Worm (Caenorhabditis elegans): ENCODE results near the gene T04A8.8.

Gene T04A8.8

ce11 chrIII:4689595-4689994 lies 4.2 kb upstream of the T04A8.8 start (continued):
- TF ChIP-seq php-3 (GFP tag; IDR thresholded peaks at IDR 0.05) (peak; percentile 55), ceh-62 (tag; optimal IDR thresholded peaks at IDR 0.05) (no peak), daf-12 (tag; optimal IDR thresholded peaks at IDR 0.05) (no peak), vab-7 (GFP tag; IDR thresholded peaks at IDR 0.05) (peak; percentile 91), nhr-25 (tag; optimal IDR thresholded peaks at IDR 0.05; ENCODE audit: borderline replicate concordance, insufficient read depth) (no peak), madf-5 (GFP tag; IDR thresholded peaks at IDR 0.05) (peak; percentile 59 to 88; a peak in 2 of 4 replicates), F44E2.7 (GFP tag; IDR thresholded peaks at IDR 0.05) (peak; percentile 78; the same call in 1 of the 2 replicates), dve-1 (tag; optimal IDR thresholded peaks at IDR 0.05; ENCODE audit: insufficient read depth) (peak; percentile 76), duxl-1 (tag; optimal IDR thresholded peaks at IDR 0.05; ENCODE audit: poor library complexity) (peak; percentile 85), nhr-111 (GFP tag; optimal IDR thresholded peaks at IDR 0.05) (peak; percentile 93), Y48G9A.11 (GFP tag; IDR thresholded peaks at IDR 0.05) (peak; percentile 81), T20F7.1 (GFP tag; optimal IDR thresholded peaks at IDR 0.05) (peak; percentile 68), fos-1 (tag; optimal IDR thresholded peaks at IDR 0.05) (no peak), arid-1 (GFP tag; conservative IDR thresholded peaks at IDR 0.05) (peak; percentile 89), fkh-10 (GFP tag; optimal IDR thresholded peaks at IDR 0.05) (no peak), lin-29 (GFP tag; IDR thresholded peaks at IDR 0.05) (0 out of 2 replicates have a peak, but pooled peaks have one; percentile 14), daf-16 (GFP tag; optimal IDR thresholded peaks at IDR 0.05) (peak; percentile 70 to 80), daf-16 (tag; optimal IDR thresholded peaks at IDR 0.05) (peak; percentile 68), unc-62 (GFP tag; optimal IDR thresholded peaks at IDR 0.05 in 1 of 2) (no peak), unc-62 (tag; optimal IDR thresholded peaks at IDR 0.05) (no peak), aly-2 (tag; optimal IDR thresholded peaks at IDR 0.05) (peak; percentile 40), zip-11 (GFP tag; IDR thresholded peaks at IDR 0.05) (peak; percentile 71; the same call in 1 of the 2 replicates), T26A8.4 (GFP tag; IDR thresholded peaks at IDR 0.05) (peak; percentile 78), spr-3 (GFP tag; optimal IDR thresholded peaks at IDR 0.05) (peak; percentile 83), rbr-2 (tag; optimal IDR thresholded peaks at IDR 0.05) (peak; percentile 66), ama-1 (optimal IDR thresholded peaks at IDR 0.05) (no peak), snpc-1.2 (GFP tag; IDR thresholded peaks at IDR 0.05) (peak; percentile 81), ZK546.5 (tag; optimal IDR thresholded peaks at IDR 0.05) (no peak), D1046.2 (GFP tag; IDR thresholded peaks at IDR 0.05) (peak; percentile 84), lim-7 (GFP tag; IDR thresholded peaks at IDR 0.05) (peak; percentile 96), madf-9 (GFP tag; conservative IDR thresholded peaks at IDR 0.05) (peak; percentile 82), mxl-3 (GFP tag; optimal IDR thresholded peaks at IDR 0.05) (peak; percentile 96), Y105C5A.15 (GFP tag; IDR thresholded peaks at IDR 0.05) (0 out of 2 replicates have a peak, but pooled peaks have one; percentile 44), lin-38 (GFP tag; IDR thresholded peaks at IDR 0.05) (peak; percentile 83), hif-1 (tag; optimal IDR thresholded peaks at IDR 0.05) (peak in 1 of 2 experiments; percentile 74), dmd-9 (GFP tag; IDR thresholded peaks at IDR 0.05) (peak; percentile 84), egl-43 (GFP tag; IDR thresholded peaks at IDR 0.05) (peak; percentile 94), ztf-7 (tag; optimal IDR thresholded peaks at IDR 0.05) (peak; percentile 75), mes-2 (tag; optimal IDR thresholded peaks at IDR 0.05; ENCODE audit: poor library complexity, severe bottlenecking) (peak; percentile 87), ceh-20 (GFP tag; IDR thresholded peaks at IDR 0.05) (peak; percentile 75; the same call in 1 of the 2 replicates), nhr-42 (GFP tag; IDR thresholded peaks at IDR 0.05) (peak; percentile 81), R02D3.7 (tag; optimal IDR thresholded peaks at IDR 0.05) (peak; percentile 36), pha-4 (GFP tag; IDR thresholded peaks at IDR 0.05) (peak; percentile 89), pha-4 (tag; optimal IDR thresholded peaks at IDR 0.05) (peak; percentile 53), lin-39 (tag; optimal IDR thresholded peaks at IDR 0.05) (no peak), F10B5.3 (tag; optimal IDR thresholded peaks at IDR 0.05) (peak; percentile 60), Y75B8A.6 (GFP tag; IDR thresholded peaks at IDR 0.05) (no peak; the same call in 1 of the 2 replicates), daf-19 (GFP tag; conservative IDR thresholded peaks at IDR 0.05) (peak; percentile 89), sdz-12 (GFP tag; optimal IDR thresholded peaks at IDR 0.05) (peak; percentile 87), tra-1 (GFP tag; IDR thresholded peaks at IDR 0.05) (no peak; the same call in 1 of the 2 replicates), ceh-82 (tag; optimal IDR thresholded peaks at IDR 0.05) (no peak)
